Worm (Caenorhabditis elegans) whole organism, late embryonic: ENCODE results near the gene R04F11.5.

Source experiments
- F13H6.1 ChIP-seq: sonication (generic microtip); optimal IDR thresholded peaks from 2 replicates; lab custom pipeline; 2016; ENCODE audit warnings: missing genetic modification characterization, missing compliant biosample characterization
- K09A11.1 ChIP-seq: sonication (generic microtip); optimal IDR thresholded peaks from 2 replicates; lab custom pipeline; 2017; ENCODE audit warnings: antibody characterized with exemption, mild to moderate bottlenecking, missing genetic modification characterization, missing compliant biosample characterization; ENCODE audit not compliant: insufficient read depth
- T23F11.4 ChIP-seq: fragments of 200-800 bp; sonication (Bioruptor generic); optimal IDR thresholded peaks from 2 replicates; lab custom pipeline; 2018; ENCODE audit warnings: mild to moderate bottlenecking, missing genetic modification characterization, missing compliant biosample characterization
- ama-1 ChIP-seq: fragments of 150-350 bp; optimal IDR thresholded peaks from 2 replicates; lab custom pipeline; 2014
- ceh-22 ChIP-seq: sonication (generic microtip); optimal IDR thresholded peaks from 2 replicates; lab custom pipeline; 2017; ENCODE audit warnings: missing biosample characterization, missing genetic modification characterization
- ceh-24 ChIP-seq: sonication (generic microtip); optimal IDR thresholded peaks from 2 replicates; lab custom pipeline; 2016; ENCODE audit warnings: mild to moderate bottlenecking, missing genetic modification characterization, missing compliant biosample characterization
- ceh-30 ChIP-seq: fragments of 150-350 bp; optimal IDR thresholded peaks from 2 replicates; lab custom pipeline; 2014; ENCODE audit warnings: missing biosample characterization, missing genetic modification characterization
- ceh-31 ChIP-seq: sonication (generic microtip); optimal IDR thresholded peaks from 2 replicates; lab custom pipeline; 2016; ENCODE audit warnings: missing genetic modification characterization, missing compliant biosample characterization
- ceh-45 ChIP-seq: fragments of 200-800 bp; sonication (Bioruptor generic); IDR thresholded peaks from 2 replicates; pipeline ENCODE4 v1.3.6; 2022; ENCODE audit warnings: missing genetic modification reagents, missing genetic modification characterization, missing compliant biosample characterization
- ceh-9 ChIP-seq: sonication (generic microtip); optimal IDR thresholded peaks from 2 replicates; lab custom pipeline; 2016; ENCODE audit warnings: mild to moderate bottlenecking, missing genetic modification characterization, inconsistent platforms, missing compliant biosample characterization
- dve-1 ChIP-seq: sonication (generic microtip); optimal IDR thresholded peaks from 2 replicates; lab custom pipeline; 2017; ENCODE audit warnings: antibody characterized with exemption, mild to moderate bottlenecking, missing genetic modification characterization, missing compliant biosample characterization
- elt-2 ChIP-seq: sonication (generic microtip); optimal IDR thresholded peaks from 2 replicates; lab custom pipeline; 2016; ENCODE audit warnings: missing genetic modification reagents, missing genetic modification characterization, missing compliant biosample characterization
- elt-4 ChIP-seq: sonication (generic microtip); optimal IDR thresholded peaks from 2 replicates; lab custom pipeline; 2016; ENCODE audit warnings: missing genetic modification characterization, missing compliant biosample characterization
- ets-4 ChIP-seq: sonication (generic microtip); optimal IDR thresholded peaks from 2 replicates; lab custom pipeline; 2016; ENCODE audit warnings: missing genetic modification characterization, missing compliant biosample characterization
- eyg-1 ChIP-seq: sonication (generic microtip); optimal IDR thresholded peaks from 2 replicates; lab custom pipeline; 2016; ENCODE audit warnings: missing genotype, missing genetic modification characterization, missing compliant biosample characterization
- fkh-6 ChIP-seq: sonication (generic microtip); optimal IDR thresholded peaks from 2 replicates; lab custom pipeline; 2016; ENCODE audit warnings: missing genetic modification characterization, missing compliant biosample characterization
- hlh-30 ChIP-seq: sonication (generic microtip); optimal IDR thresholded peaks from 2 replicates; lab custom pipeline; 2017; ENCODE audit warnings: antibody characterized with exemption, missing genetic modification characterization, missing compliant biosample characterization; ENCODE audit not compliant: insufficient read depth
- lin-11 ChIP-seq: fragments of 200-800 bp; sonication (Bioruptor generic); optimal IDR thresholded peaks from 2 replicates; lab custom pipeline; 2018; ENCODE audit warnings: mild to moderate bottlenecking, missing genetic modification characterization, missing compliant biosample characterization
- madf-2 ChIP-seq: sonication (generic microtip); optimal IDR thresholded peaks from 2 replicates; lab custom pipeline; 2017; ENCODE audit warnings: missing genetic modification characterization, missing compliant biosample characterization
- mec-3 ChIP-seq: sonication (generic microtip); optimal IDR thresholded peaks from 2 replicates; lab custom pipeline; 2016; ENCODE audit warnings: borderline replicate concordance, missing genetic modification characterization, missing compliant biosample characterization
- nfya-1 ChIP-seq: sonication (generic microtip); optimal IDR thresholded peaks from 2 replicates; lab custom pipeline; 2017; ENCODE audit warnings: missing genetic modification characterization, mild to moderate bottlenecking, missing compliant biosample characterization, antibody characterized with exemption, moderate library complexity
- npax-4 ChIP-seq: sonication (generic microtip); optimal IDR thresholded peaks from 2 replicates; lab custom pipeline; 2016; ENCODE audit warnings: missing genetic modification characterization, missing compliant biosample characterization
- odd-2 ChIP-seq: sonication (generic microtip); optimal IDR thresholded peaks from 2 replicates; lab custom pipeline; 2017; ENCODE audit warnings: antibody characterized with exemption, mild to moderate bottlenecking, missing genetic modification characterization, missing compliant biosample characterization
- pat-9 ChIP-seq: fragments of 200-800 bp; sonication (Bioruptor generic); optimal IDR thresholded peaks from 2 replicates; lab custom pipeline; 2018; ENCODE audit warnings: mild to moderate bottlenecking, missing genetic modification characterization, moderate library complexity, missing compliant biosample characterization
- pax-1 ChIP-seq: fragments of 150-350 bp; optimal IDR thresholded peaks from 2 replicates; lab custom pipeline; 2014; ENCODE audit warnings: missing biosample characterization, missing genetic modification characterization
- pqm-1 ChIP-seq: sonication (generic microtip); optimal IDR thresholded peaks from 2 replicates; lab custom pipeline; 2016; ENCODE audit warnings: missing genetic modification characterization, missing compliant biosample characterization
- pros-1 ChIP-seq: fragments of 150-350 bp; optimal IDR thresholded peaks from 2 replicates; lab custom pipeline; 2014; ENCODE audit warnings: missing biosample characterization, missing genetic modification reagents, missing genetic modification characterization
- rnt-1 ChIP-seq: sonication (generic microtip); optimal IDR thresholded peaks from 2 replicates; lab custom pipeline; 2016; ENCODE audit warnings: missing genetic modification characterization, missing compliant biosample characterization
- sox-2 ChIP-seq: fragments of 200-800 bp; sonication (Bioruptor generic); IDR thresholded peaks from 2 replicates; pipeline ENCODE4 v1.3.6; 2022; ENCODE audit warnings: missing genetic modification reagents, missing genetic modification characterization, missing compliant biosample characterization
- sox-4 ChIP-seq: sonication (generic microtip); optimal IDR thresholded peaks from 2 replicates; lab custom pipeline; 2017; ENCODE audit warnings: mild to moderate bottlenecking, missing genetic modification characterization, inconsistent platforms, missing compliant biosample characterization
- tbx-7 ChIP-seq: sonication (generic microtip); optimal IDR thresholded peaks from 2 replicates; lab custom pipeline; 2016; ENCODE audit warnings: missing genotype, missing genetic modification characterization, missing compliant biosample characterization
- unc-3 ChIP-seq, 2 experiments: fragments of 200-800 bp in 1 of 2; sonication (Bioruptor generic) in 1 of 2; sonication (generic microtip) in 1 of 2; conservative IDR thresholded peaks in 1 of 2; optimal IDR thresholded peaks in 1 of 2; 2 replicates each; pipeline versions ENCODE4 v1.3.6 to Lab custom; 2016 to 2022; ENCODE audit warnings: missing compliant biosample characterization in 2 of 2, missing genetic modification characterization in 2 of 2, missing genetic modification reagents in 1 of 2
- unc-42 ChIP-seq: sonication (generic microtip); optimal IDR thresholded peaks from 2 replicates; lab custom pipeline; 2016; ENCODE audit warnings: missing genotype, missing genetic modification characterization, missing compliant biosample characterization
- unc-55 ChIP-seq: sonication (generic microtip); optimal IDR thresholded peaks from 2 replicates; lab custom pipeline; 2017; ENCODE audit warnings: missing biosample characterization, missing genetic modification reagents, missing genetic modification characterization
- unc-86 ChIP-seq: sonication (generic microtip); optimal IDR thresholded peaks from 2 replicates; lab custom pipeline; 2016; ENCODE audit warnings: missing genetic modification characterization, missing compliant biosample characterization

The R04F11.5 gene

DNA sequence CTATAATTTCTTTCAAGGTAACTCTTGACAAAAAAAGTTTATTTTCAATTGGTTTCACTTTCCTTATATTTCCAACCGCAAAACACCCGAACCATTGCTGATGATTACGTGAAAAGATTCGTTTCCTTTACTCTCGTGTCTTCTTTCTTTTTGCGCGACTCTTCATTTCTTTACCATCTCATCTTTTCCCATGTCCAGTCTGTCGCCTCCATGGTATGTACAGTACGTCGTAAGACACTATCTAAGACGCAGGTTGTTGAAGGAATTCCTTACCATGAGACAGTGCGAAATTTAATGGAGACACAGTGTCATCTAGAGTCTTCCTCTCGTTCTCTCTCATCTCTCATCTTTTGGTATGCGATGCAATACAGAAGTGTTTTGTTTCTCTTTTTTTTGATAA lies 17.7 kb downstream of the R04F11.5 start:
- TF ChIP-seq tbx-7 (tag; lab: Kevin White, UChicago): no peak
- no peak for TF ChIP-seq lin-11 (tag; lab: Kevin White, UChicago)
- TF ChIP-seq ceh-45 (GFP tag; lab: Robert Waterston, UW): no peak
- TF ChIP-seq elt-4 (tag; lab: Kevin White, UChicago): no peak
- TF ChIP-seq elt-2 (tag; lab: Kevin White, UChicago): peak; percentile 23
- no peak for TF ChIP-seq npax-4 (tag; lab: Kevin White, UChicago)
- TF ChIP-seq hlh-30 (tag; lab: Kevin White, UChicago): peak; percentile 68
- TF ChIP-seq ceh-30 (tag; lab: Kevin White, UChicago): peak; percentile 19
- TF ChIP-seq pax-1 (tag; lab: Kevin White, UChicago): no peak
- peak; percentile 55 for TF ChIP-seq nfya-1 (tag; lab: Kevin White, UChicago)
- TF ChIP-seq mec-3 (tag; lab: Kevin White, UChicago): no peak
- no peak for TF ChIP-seq ama-1 (lab: Kevin White, UChicago)
- TF ChIP-seq unc-55 (GFP tag; lab: Kevin White, UChicago): no peak

- TF ChIP-seq elt-2 (tag; lab: Kevin White, UChicago): no peak
- TF ChIP-seq unc-86 (tag; lab: Kevin White, UChicago): no peak
- no peak for TF ChIP-seq fkh-6 (tag; lab: Kevin White, UChicago)
- no peak for TF ChIP-seq ets-4 (tag; lab: Kevin White, UChicago)
- TF ChIP-seq, all 69 proteins: peak for 0
These were observed 18.5 kb downstream of the R04F11.5 start for ce11 chrV:12299244-12299766.

DNA sequence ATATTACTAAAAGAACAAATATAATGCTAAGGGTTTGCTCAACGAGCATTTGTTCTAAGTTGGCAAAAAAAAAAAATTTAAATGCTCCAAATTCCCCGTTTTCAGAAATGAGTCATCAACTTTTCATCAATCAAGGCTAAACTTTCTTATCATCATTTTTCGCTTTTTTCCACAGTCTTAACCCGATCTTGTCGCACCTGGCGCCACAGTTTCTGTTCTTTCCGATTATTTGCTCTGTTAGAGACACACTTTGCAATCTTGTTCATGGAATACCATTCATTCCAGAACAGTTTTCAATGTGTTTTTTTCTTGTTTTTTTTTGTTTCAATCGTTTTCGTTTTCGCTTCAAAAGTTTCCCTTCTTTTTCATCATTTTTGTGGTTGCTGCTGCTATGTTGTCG lies 19.6 kb downstream of the R04F11.5 start:
- TF ChIP-seq sox-4 (tag; lab: Kevin White, UChicago) (no peak), ama-1 (lab: Kevin White, UChicago) (no peak), ceh-31 (tag; lab: Kevin White, UChicago) (no peak), unc-42 (tag; lab: Kevin White, UChicago) (no peak), pros-1 (no peak), ceh-24 (tag; lab: Kevin White, UChicago) (no peak), K09A11.1 (no peak), T23F11.4 (no peak), ceh-22 (tag; lab: Kevin White, UChicago) (no peak)
- TF ChIP-seq, all 69 proteins: peak for 0

- TF ChIP-seq ama-1 (lab: Kevin White, UChicago): no peak
- peak; percentile 14 for TF ChIP-seq rnt-1
These were observed 21.0 kb downstream of the R04F11.5 start for ce11 chrV:12296794-12297193.

- TF ChIP-seq sox-2 (GFP tag; lab: Robert Waterston, UW) (no peak), pat-9 (no peak), pax-1 (tag; lab: Kevin White, UChicago) (no peak), ceh-30 (tag; lab: Kevin White, UChicago) (no peak), madf-2 (tag; lab: Kevin White, UChicago) (no peak), npax-4 (tag; lab: Kevin White, UChicago) (no peak), ceh-9 (no peak), sox-4 (tag; lab: Kevin White, UChicago) (no peak), T23F11.4 (no peak), unc-42 (tag; lab: Kevin White, UChicago) (no peak)
- TF ChIP-seq, all 69 proteins: peak for 0
These were observed 21.7 kb downstream of the R04F11.5 start for ce11 chrV:12296122-12296521.

DNA sequence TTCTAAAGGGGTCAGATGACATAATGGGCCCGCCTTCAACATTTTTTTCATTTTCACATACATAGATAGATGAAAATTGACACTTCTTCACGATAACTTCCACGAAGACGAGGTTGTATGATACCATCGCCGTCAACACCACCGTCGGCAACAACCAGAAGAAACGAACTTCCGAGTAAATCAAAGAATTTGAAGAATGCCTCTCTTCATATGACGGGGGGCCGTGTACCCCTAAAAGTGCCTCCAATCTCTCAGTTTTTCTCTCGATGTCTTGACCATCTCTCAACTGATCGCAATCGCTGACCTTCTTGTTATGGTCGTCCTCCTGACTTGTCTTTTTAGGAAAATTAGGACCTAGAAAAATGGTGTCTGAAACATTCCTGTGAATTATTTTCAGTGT lies 22.3 kb downstream of the R04F11.5 start:
- TF ChIP-seq lin-11 (tag; lab: Kevin White, UChicago): no peak
- no peak for TF ChIP-seq hlh-30 (tag; lab: Kevin White, UChicago)
- no peak for TF ChIP-seq elt-2 (tag; lab: Kevin White, UChicago)
- TF ChIP-seq K09A11.1: no peak
- no peak for TF ChIP-seq unc-42 (tag; lab: Kevin White, UChicago)
- no peak for TF ChIP-seq eyg-1 (tag; lab: Kevin White, UChicago)
- TF ChIP-seq F13H6.1 (tag; lab: Kevin White, UChicago): no peak
- TF ChIP-seq unc-3 (GFP tag; conservative IDR thresholded peaks at IDR 0.05; lab: Robert Waterston, UW): no peak
- TF ChIP-seq unc-3 (tag; optimal IDR thresholded peaks at IDR 0.05; lab: Kevin White, UChicago): no peak
- TF ChIP-seq elt-4 (tag; lab: Kevin White, UChicago): no peak
- no peak for TF ChIP-seq dve-1 (tag; lab: Kevin White, UChicago)
- no peak for TF ChIP-seq ceh-24 (tag; lab: Kevin White, UChicago)
- TF ChIP-seq npax-4 (tag; lab: Kevin White, UChicago): no peak
- no peak for TF ChIP-seq pqm-1 (tag; lab: Kevin White, UChicago)
- no peak for TF ChIP-seq pat-9
- TF ChIP-seq ets-4 (tag; lab: Kevin White, UChicago): no peak
- TF ChIP-seq tbx-7 (tag; lab: Kevin White, UChicago): no peak
- TF ChIP-seq ceh-22 (tag; lab: Kevin White, UChicago): no peak
- TF ChIP-seq odd-2 (tag; lab: Kevin White, UChicago): no peak
- TF ChIP-seq, all 69 proteins: peak for 0
